Worm (Caenorhabditis elegans) whole organism, L4/young adult: ENCODE measurements around the gene C06G3.3.

Experiments used
- W03F9.2 ChIP-seq: fragments of 150-350 bp; optimal IDR thresholded peaks from 2 replicates; lab custom pipeline; 2014; ENCODE audit warnings: missing biosample characterization, missing genetic modification characterization
- dao-5 ChIP-seq: sonication (generic microtip); optimal IDR thresholded peaks from 2 replicates; lab custom pipeline; 2016; ENCODE audit warnings: missing genotype, missing genetic modification characterization, moderate library complexity, missing compliant biosample characterization
- him-1 ChIP-seq: sonication (generic microtip); optimal IDR thresholded peaks from 2 replicates; lab custom pipeline; 2016; ENCODE audit warnings: missing genotype, missing genetic modification reagents, missing genetic modification characterization, missing compliant biosample characterization

Gene C06G3.3

DNA sequence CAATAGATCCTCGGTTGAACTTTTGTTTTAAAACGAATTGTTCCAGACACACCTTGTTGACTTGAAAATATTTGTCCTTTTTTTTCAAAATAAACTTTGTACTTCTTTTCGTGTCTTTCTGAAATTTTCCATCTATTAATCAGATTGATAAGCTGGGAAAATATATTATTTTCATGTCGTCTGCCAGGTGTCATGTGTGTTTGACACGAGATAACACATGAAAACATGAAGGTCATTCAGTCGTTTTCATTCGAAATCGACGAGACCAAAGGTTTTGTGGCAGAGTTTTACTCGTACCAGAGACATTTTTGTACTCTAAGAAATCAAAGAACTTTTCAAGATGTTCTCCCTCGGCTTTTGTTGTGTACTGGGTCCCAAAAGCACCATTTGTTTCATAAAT lies 15.3 kb upstream of the C06G3.3 start:
- TF ChIP-seq W03F9.2 = no peak
- no peak for TF ChIP-seq him-1 (tag; lab: Kevin White, UChicago)
- no peak for TF ChIP-seq dao-5 (tag; lab: Kevin White, UChicago)

DNA sequence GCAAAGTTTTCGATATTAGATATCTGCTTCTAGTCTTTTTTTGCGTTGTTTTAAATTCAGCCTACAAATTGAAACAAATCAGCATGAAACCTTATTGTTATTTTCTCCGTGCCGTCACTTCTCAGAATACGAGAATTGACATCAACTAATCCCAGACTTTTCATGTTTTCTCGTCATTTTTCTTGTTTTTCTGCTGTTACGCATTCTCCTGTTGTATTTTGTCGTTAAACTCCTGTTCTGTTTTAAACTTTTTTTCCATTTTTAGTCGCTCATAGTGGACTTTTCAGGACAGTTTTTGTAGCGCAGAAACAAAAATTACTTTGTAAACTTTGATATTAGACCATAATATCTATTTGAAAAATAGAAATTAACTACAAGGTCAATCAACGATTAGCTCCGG lies 13.7 kb upstream of the C06G3.3 start:
- TF ChIP-seq W03F9.2 (no peak), him-1 (tag; lab: Kevin White, UChicago) (no peak), dao-5 (tag; lab: Kevin White, UChicago) (no peak)

DNA sequence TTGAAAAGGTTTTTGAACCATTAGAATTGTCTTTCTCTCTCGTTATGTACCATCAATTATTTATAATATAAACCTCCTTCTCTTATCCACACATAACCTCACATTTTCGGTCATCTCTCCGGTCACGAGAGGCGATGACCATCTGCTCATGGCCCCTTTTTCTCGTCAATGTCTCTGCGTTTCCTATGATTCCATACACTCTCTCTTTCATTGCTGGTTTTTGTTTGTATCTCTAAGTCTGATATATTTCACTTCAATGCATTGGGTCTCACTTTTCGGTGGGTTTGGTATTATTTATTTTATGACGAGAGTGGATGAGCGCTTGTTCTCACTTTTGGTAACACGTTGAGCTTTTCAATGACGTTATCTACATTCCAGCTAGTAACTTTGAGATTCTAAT lies 12.9 kb upstream of the C06G3.3 start:
- TF ChIP-seq W03F9.2 (peak; percentile 55), dao-5 (tag; lab: Kevin White, UChicago) (no peak)

DNA sequence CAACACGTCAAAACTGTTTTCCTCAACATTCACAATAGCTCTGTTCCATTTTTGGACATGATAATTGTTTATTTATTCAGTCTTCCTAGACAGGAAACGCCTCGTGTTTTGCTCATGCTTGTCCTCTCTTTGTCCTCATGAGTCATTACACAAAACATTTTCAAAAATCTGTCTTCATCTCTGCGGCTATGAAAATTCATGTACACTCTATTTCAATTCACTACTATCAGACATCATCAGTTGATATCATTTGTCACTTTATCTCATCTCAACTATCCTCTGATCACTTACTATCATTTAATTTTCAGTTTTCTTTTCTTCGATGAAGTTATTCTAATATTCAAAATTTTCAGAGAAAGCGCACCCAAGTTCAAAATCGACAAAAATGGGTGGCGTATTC lies 12.1 kb upstream of the C06G3.3 start, which contains the start of gene adah-1:
adah-1 (plus strand) TSS at position 354 of the 400 bp plus-strand sequence.
- TF ChIP-seq dao-5 (tag; lab: Kevin White, UChicago) (no peak), W03F9.2 (no peak), him-1 (tag; lab: Kevin White, UChicago) (no peak)

DNA sequence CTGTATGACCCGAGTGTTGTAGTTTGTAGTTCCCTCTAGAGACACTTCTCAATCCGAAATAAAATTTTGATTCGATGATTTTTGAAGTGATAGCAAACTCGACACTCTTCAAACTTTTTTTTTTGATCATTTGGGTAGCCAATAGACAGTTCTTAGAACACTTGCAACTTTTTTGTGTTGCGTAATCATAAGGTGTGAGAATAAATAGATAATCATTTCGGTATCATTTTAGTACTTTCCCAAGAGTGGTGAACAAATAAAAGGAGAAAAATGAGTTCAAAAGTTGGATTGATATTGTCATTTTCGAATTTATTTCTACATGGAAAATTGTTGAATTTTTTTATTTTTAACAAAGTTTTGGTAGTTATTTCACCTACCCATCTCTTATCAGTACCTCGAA lies 11.1 kb upstream of the C06G3.3 start:
- TF ChIP-seq him-1 (tag; lab: Kevin White, UChicago) (no peak), dao-5 (tag; lab: Kevin White, UChicago) (no peak), W03F9.2 (no peak)

DNA sequence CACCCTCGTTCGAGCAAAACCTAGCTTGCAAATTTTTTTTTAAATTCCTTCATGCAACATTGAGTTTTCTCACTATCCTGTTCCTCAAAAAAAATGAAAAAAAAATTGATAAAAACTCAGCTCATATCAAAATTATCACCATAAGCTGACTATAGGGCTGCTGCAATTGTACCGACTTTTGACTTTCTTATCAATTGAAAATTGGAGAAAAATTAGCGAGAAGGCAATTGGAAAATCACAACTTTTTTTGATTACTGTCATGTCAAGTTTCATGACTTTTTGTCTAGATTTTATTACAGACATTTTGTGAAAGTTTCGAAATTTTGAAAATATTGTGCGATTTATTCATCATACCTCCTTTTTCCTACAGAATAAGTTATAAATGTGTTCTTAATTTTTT lies 10.1 kb upstream of the C06G3.3 start:
- no peak for TF ChIP-seq dao-5 (tag; lab: Kevin White, UChicago)
- no peak for TF ChIP-seq W03F9.2
- no peak for TF ChIP-seq him-1 (tag; lab: Kevin White, UChicago)

DNA sequence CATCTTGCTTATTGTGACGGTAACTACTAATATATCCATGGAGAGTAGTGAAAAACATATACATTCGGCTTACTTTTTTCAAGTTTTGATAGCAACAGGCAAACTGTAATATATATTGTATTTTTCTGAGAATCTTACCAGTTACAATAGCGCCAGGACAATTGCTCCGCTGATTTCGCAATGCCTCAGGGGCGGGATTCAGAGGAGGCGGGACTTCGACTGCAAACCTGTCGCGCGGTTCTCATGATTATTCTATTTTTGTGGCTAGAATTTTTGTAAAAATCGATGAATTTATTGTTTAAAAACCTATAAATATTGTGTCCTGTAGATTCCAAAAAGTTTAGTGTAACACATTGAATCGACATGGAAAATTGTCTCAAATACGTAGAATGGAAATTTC lies 4.9 kb upstream of the C06G3.3 start:
- no peak for TF ChIP-seq dao-5 (tag; lab: Kevin White, UChicago)
- no peak for TF ChIP-seq him-1 (tag; lab: Kevin White, UChicago)
- TF ChIP-seq W03F9.2 = no peak

DNA sequence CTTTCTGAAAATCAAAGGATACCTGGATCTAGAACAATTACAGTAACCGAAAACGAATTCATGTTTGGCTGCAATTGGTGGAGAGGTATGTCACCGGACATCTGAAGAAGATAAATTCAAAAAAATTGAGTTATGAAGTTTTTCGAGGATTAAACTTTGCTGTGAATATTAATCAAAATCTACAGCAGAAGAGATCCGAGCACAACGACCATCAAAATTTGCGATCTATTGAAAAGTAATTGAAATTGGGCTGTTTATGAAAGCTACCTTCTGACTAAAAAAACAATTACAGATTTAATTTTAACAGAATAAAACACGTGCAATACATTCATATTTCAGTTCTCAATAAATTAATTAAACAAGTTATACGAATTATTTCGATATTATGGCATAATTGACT lies 3.5 kb upstream of the C06G3.3 start, which contains the start of gene C06G3.8:
C06G3.8 (minus strand) TSS at position 101 of the 400 bp plus-strand sequence.
- TF ChIP-seq dao-5 (tag; lab: Kevin White, UChicago) (no peak), W03F9.2 (no peak)

DNA sequence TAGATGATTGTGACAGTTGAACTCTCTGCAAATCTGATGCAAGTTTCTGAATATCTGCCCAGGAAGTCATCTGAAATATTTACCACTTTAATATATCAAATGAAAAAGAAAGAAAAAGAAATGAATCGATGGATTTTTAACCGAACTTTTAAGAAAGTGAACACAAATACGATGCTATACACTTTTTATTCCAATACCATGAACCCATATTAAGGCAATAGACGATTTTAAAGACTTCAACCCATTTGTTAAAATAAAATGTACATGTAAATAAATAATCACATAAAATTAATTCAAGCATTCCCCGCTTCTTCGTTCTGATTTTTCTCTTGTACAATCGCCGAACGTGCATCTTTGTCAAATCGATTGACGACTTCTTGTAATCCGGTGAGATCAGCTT lies 867 bp downstream of the C06G3.3 start, which contains the start of gene ufl-1:
ufl-1 (minus strand) TSS at position 70 of the 400 bp plus-strand sequence.
- TF ChIP-seq him-1 (tag; lab: Kevin White, UChicago) = no peak
- no peak for TF ChIP-seq W03F9.2
- no peak for TF ChIP-seq dao-5 (tag; lab: Kevin White, UChicago)

DNA sequence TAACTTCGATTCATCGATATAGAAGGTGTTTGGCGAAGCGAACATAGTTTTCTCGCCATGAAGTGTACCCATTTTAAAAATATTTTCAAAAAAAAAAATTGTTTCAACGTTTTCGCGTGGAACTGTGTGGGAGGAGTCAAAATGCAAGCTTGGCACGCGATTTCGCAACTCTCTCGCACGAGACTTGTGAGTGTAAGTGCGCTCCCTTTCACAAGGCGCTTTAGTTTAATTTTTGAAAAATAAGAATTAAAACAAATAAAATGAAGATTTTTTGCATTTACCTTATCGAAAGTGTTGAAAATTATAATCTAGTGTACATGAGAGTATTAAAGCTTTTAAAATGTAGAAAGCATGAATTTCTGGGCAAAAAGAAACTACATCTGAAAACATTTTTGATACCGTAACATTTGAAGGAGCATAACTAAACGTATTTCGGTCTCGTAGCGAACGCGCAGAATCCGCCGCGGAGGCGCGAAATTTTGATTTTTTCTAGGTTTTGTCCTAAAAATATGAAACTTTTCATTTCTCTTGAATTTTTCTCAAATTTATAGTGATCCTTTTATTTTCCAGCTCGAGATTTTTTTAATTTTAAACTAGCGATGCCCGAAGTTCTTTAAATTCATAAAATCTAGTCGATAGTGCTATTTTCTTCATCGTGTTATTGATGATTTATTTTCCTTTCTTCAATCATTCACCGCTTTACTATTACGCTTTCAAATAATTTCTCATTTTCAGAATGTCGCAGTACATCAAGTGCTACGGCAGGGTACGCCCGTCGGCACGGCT lies 3.7 kb downstream of the C06G3.3 start, which contains the start of the genes cogc-2 and klp-18:
cogc-2 (minus strand) TSS at position 105 of the 786 bp plus-strand sequence.
klp-18 (plus strand) TSS at position 736 of the 786 bp plus-strand sequence.
- peak; percentile 90 for TF ChIP-seq W03F9.2
- peak; percentile 20 for TF ChIP-seq him-1 (tag; lab: Kevin White, UChicago)
- no peak for TF ChIP-seq dao-5 (tag; lab: Kevin White, UChicago)

DNA sequence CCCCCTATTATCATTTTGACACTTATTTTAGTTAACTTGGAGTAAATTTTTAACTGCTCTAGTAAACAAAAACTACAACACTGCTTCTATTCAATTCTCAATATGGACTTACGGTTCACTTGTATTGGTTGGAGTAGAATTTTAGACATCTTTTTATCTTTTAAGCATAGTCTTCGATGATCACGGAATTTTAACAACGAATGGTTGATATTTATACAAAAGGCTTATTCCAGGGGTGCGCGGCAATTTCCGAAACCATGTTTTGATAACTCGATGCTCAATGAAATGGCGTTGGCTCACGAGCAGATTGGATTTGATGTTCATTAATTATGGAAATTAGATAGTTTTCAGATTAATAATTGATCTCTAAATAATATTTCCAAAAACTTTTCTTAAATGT lies 7.5 kb downstream of the C06G3.3 start:
- no peak for TF ChIP-seq dao-5 (tag; lab: Kevin White, UChicago)
- TF ChIP-seq W03F9.2 = no peak
- TF ChIP-seq him-1 (tag; lab: Kevin White, UChicago) = no peak

DNA sequence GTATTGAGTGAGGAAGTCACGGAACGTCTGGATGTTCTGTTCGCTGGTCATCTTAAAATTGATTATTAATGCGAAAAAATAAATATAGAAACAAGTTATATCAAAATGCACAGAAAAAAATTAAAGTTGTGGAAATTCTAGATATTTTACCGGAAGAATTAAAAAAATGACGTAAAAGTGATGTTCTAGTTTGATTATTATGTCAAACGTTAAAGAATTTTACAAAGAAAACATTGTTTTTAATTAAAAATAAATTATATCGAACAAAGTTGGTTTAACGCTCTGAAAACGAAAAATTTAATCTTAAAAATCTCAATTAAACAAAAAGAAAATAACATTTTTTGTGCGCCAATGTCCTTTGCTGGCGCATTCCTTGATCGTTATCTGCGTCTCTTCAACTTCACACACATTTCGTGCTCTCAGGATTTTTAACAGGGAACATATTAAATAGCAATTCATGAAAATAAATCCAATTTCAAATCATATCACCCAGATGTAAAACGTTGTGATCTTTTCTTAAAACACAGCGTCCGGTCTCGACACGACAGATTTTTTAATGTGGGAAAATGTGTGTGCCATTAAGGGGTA lies 8.7 kb downstream of the C06G3.3 start, which contains the start of gene tin-9.1:
tin-9.1 (minus strand) TSS at position 51 of the 588 bp plus-strand sequence.
- TF ChIP-seq W03F9.2 (peak; percentile 82), him-1 (tag; lab: Kevin White, UChicago) (no peak), dao-5 (tag; lab: Kevin White, UChicago) (no peak)

DNA sequence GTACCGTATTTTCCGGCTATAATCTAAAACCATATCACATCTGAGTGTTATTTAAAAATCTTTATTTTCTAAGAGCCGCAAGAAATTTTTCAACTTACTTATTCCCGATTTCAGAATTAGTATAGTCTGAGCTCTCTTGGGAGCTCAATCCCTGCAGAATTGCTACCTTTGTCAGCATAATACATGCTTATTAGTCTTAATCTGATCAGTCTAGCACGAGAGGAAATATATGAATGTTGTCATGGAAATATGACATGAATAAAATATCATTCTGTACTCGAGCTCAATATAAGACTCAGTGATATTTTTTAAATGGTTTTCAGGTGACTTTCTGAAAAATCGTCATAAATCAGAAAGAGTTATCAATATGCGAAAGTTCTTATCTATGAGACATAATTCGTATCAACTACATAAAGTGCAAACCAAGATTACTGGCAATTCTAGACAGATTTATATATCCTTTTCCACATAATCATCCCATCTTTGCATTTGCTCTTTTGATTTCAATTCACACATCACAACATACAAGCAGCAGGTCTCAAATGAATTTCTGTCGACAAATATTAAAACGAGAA lies 9.5 kb downstream of the C06G3.3 start:
- TF ChIP-seq him-1 (tag; lab: Kevin White, UChicago) (no peak), W03F9.2 (no peak), dao-5 (tag; lab: Kevin White, UChicago) (no peak)
